Worm (Caenorhabditis elegans) whole organism, L1 larva: ENCODE measurements around the gene nifk-1.

Source experiments
- ceh-82 ChIP-seq, 3 experiments: fragments of 150-350 bp in 1 of 3; sonication (generic microtip) in 2 of 3; optimal IDR thresholded peaks; 2 replicates each; lab custom pipeline; 2014 to 2017; ENCODE audit warnings: missing biosample characterization in 3 of 3, missing genetic modification characterization in 3 of 3
- lin-13 ChIP-seq: fragments of 150-350 bp; optimal IDR thresholded peaks from 2 replicates; lab custom pipeline; 2014; ENCODE audit warnings: missing biosample characterization, missing genetic modification reagents, missing genetic modification characterization
- lsy-2 ChIP-seq, 2 experiments: fragments of 150-350 bp; optimal IDR thresholded peaks; 2 replicates each; lab custom pipeline; 2014; ENCODE audit warnings: missing biosample characterization in 2 of 2, missing genetic modification characterization in 2 of 2
- mab-9 ChIP-seq: fragments of 200-800 bp; sonication (Bioruptor generic); IDR thresholded peaks from 2 replicates; pipeline ENCODE4 v1.3.6; 2022; ENCODE audit warnings: missing genetic modification reagents, missing genetic modification characterization, missing compliant biosample characterization
- mdl-1 ChIP-seq, 2 experiments: fragments of 150-350 bp; optimal IDR thresholded peaks; 2 replicates each; lab custom pipeline; 2014 to 2017; ENCODE audit warnings: missing biosample characterization in 2 of 2, missing genetic modification characterization in 2 of 2, inconsistent platforms in 1 of 2
- nhr-237 ChIP-seq: fragments of 150-350 bp; optimal IDR thresholded peaks from 2 replicates; lab custom pipeline; 2014; ENCODE audit warnings: missing biosample characterization, missing genetic modification characterization

- peak; percentile 33 to 62 for TF ChIP-seq lsy-2 (tag; optimal IDR thresholded peaks at IDR 0.05; lab: Kevin White, UChicago)
- peak in 2 of 3 experiments; percentile 22 to 63 for TF ChIP-seq ceh-82 (tag; optimal IDR thresholded peaks at IDR 0.05; lab: Kevin White, UChicago)
- no peak for TF ChIP-seq mab-9
- TF ChIP-seq lin-13 (GFP tag; lab: Kevin White, UChicago) = no peak
- TF ChIP-seq nhr-237 (tag; lab: Kevin White, UChicago) = no peak
- TF ChIP-seq mdl-1 (tag; optimal IDR thresholded peaks at IDR 0.05; lab: Kevin White, UChicago) = peak in 1 of 2 experiments; percentile 32
Measured at ce11 chrIII:4666753-4667400, 26.2 kb downstream of the nifk-1 start.
